Fruit fly (Drosophila melanogaster) whole organism, embryonic: ENCODE data around the gene CG11279.
A peak's percentile ranks its signal among the peaks of the same experiment; 100 is the strongest.

ENCODE experiments used
- Aef1 ChIP-seq: fragments of 200-800 bp; sonication (Bioruptor generic); IDR thresholded peaks from 3 replicates; pipeline ENCODE4 v1.3.6; 2022; ENCODE audit warnings: missing biosample characterization, missing genetic modification characterization
- B-H1 ChIP-seq: fragments of 200-800 bp; sonication (Bioruptor generic); IDR thresholded peaks from 3 replicates; pipeline ENCODE4 v1.3.6; 2022; ENCODE audit warnings: missing biosample characterization, missing genetic modification characterization
- CG1024 ChIP-seq: fragments of 200-800 bp; sonication (Bioruptor generic); IDR thresholded peaks from 2 replicates; pipeline ENCODE4 v1.3.6; 2022; ENCODE audit warnings: missing biosample characterization, missing genetic modification characterization
- CG10543 ChIP-seq: fragments of 200-800 bp; sonication (Bioruptor generic); optimal IDR thresholded peaks from 3 replicates; lab custom pipeline; 2017; ENCODE audit warnings: missing biosample characterization, mild to moderate bottlenecking, missing genetic modification characterization, moderate library complexity
- CG11085 ChIP-seq: fragments of 200-800 bp; sonication (Bioruptor generic); IDR thresholded peaks from 2 replicates; pipeline ENCODE4 v1.3.6; 2022; ENCODE audit warnings: missing biosample characterization, missing genetic modification characterization
- CG11456 ChIP-seq: fragments of 200-800 bp; sonication (Bioruptor generic); IDR thresholded peaks from 3 replicates; pipeline ENCODE4 v1.3.6; 2022; ENCODE audit warnings: missing biosample characterization, missing genetic modification characterization
- CG11695 ChIP-seq: fragments of 200-800 bp; sonication (Bioruptor generic); IDR thresholded peaks from 3 replicates; pipeline ENCODE4 v1.3.6; 2022; ENCODE audit warnings: missing biosample characterization, missing genetic modification characterization
- CG12744 ChIP-seq: fragments of 200-800 bp; sonication (Bioruptor generic); optimal IDR thresholded peaks from 2 replicates; lab custom pipeline; 2016; ENCODE audit warnings: missing biosample characterization, missing genetic modification characterization
- CG13894 ChIP-seq: fragments of 200-800 bp; sonication (Bioruptor generic); optimal IDR thresholded peaks from 3 replicates; lab custom pipeline; 2018; ENCODE audit warnings: missing biosample characterization, mild to moderate bottlenecking, missing genetic modification characterization, moderate library complexity
- CG17829 ChIP-seq: fragments of 200-800 bp; optimal IDR thresholded peaks from 2 replicates; lab custom pipeline; 2019; ENCODE audit warnings: missing biosample characterization, mild to moderate bottlenecking, missing genetic modification characterization, moderate library complexity
- CG17912 ChIP-seq: fragments of 200-800 bp; sonication (Bioruptor generic); optimal IDR thresholded peaks from 2 replicates; lab custom pipeline; 2018; ENCODE audit warnings: missing biosample characterization, mild to moderate bottlenecking, missing genetic modification characterization
- CG18011 ChIP-seq: fragments of 200-800 bp; sonication (Bioruptor generic); optimal IDR thresholded peaks from 2 replicates; lab custom pipeline; 2017; ENCODE audit warnings: missing biosample characterization, missing genetic modification characterization, mild to moderate bottlenecking, moderate library complexity, missing genotype
- CG2116 ChIP-seq: fragments of 200-800 bp; sonication (Bioruptor generic); optimal IDR thresholded peaks from 3 replicates; lab custom pipeline; 2018; ENCODE audit warnings: missing biosample characterization, mild to moderate bottlenecking, missing genetic modification characterization
- CG31224 ChIP-seq: fragments of 200-800 bp; sonication (Bioruptor generic); IDR thresholded peaks from 2 replicates; pipeline ENCODE4 v1.3.6; 2022; ENCODE audit warnings: missing biosample characterization, missing genetic modification characterization
- CG31388 ChIP-seq: fragments of 200-800 bp; sonication (Bioruptor generic); optimal IDR thresholded peaks from 2 replicates; lab custom pipeline; 2016; ENCODE audit warnings: missing biosample characterization, missing genetic modification characterization
- CG31441 ChIP-seq: fragments of 200-800 bp; sonication (Bioruptor generic); IDR thresholded peaks from 2 replicates; pipeline ENCODE4 v1.3.6; 2022; ENCODE audit warnings: missing biosample characterization, missing genetic modification characterization
- CG33557 ChIP-seq: fragments of 200-800 bp; sonication (Bioruptor generic); optimal IDR thresholded peaks from 2 replicates; lab custom pipeline; 2019; ENCODE audit warnings: missing biosample characterization, mild to moderate bottlenecking, missing genetic modification characterization, moderate library complexity
- CG3995 ChIP-seq: fragments of 200-800 bp; sonication (Bioruptor generic); optimal IDR thresholded peaks from 3 replicates; lab custom pipeline; 2016; ENCODE audit warnings: missing biosample characterization, missing genetic modification characterization
- CG6654 ChIP-seq: fragments of 200-800 bp; sonication (Bioruptor generic); optimal IDR thresholded peaks from 2 replicates; lab custom pipeline; 2017; ENCODE audit warnings: missing biosample characterization, mild to moderate bottlenecking, missing genetic modification characterization
- CG7928 ChIP-seq: fragments of 200-800 bp; sonication (Bioruptor generic); optimal IDR thresholded peaks from 2 replicates; lab custom pipeline; 2017; ENCODE audit warnings: missing biosample characterization, mild to moderate bottlenecking, missing genetic modification characterization
- CG7963 ChIP-seq: fragments of 200-800 bp; sonication (Bioruptor generic); IDR thresholded peaks from 3 replicates; pipeline ENCODE4 v1.3.6; 2022; ENCODE audit warnings: missing biosample characterization, missing genetic modification characterization; ENCODE audit not compliant: partially characterized antibody
- CG8924 ChIP-seq: fragments of 200-800 bp; optimal IDR thresholded peaks from 3 replicates; lab custom pipeline; 2019; ENCODE audit warnings: missing biosample characterization, mild to moderate bottlenecking, missing genetic modification characterization, moderate library complexity
- CG9817 ChIP-seq: fragments of 200-800 bp; sonication (Bioruptor generic); optimal IDR thresholded peaks from 2 replicates; lab custom pipeline; 2018; ENCODE audit warnings: missing biosample characterization, mild to moderate bottlenecking, missing genetic modification characterization, moderate library complexity
- Dad ChIP-seq: fragments of 200-800 bp; sonication (Bioruptor generic); optimal IDR thresholded peaks from 3 replicates; lab custom pipeline; 2016; ENCODE audit warnings: missing biosample characterization, missing genetic modification characterization
- H2.0 ChIP-seq: fragments of 200-800 bp; sonication (Bioruptor generic); IDR thresholded peaks from 2 replicates; pipeline ENCODE4 v1.3.6; 2022; ENCODE audit warnings: missing biosample characterization, missing genetic modification characterization
- HHEX ChIP-seq: fragments of 200-800 bp; sonication (Bioruptor generic); optimal IDR thresholded peaks from 3 replicates; lab custom pipeline; 2017; ENCODE audit warnings: missing biosample characterization, mild to moderate bottlenecking, missing genetic modification characterization, missing genetic modification reagents
- HLH4C ChIP-seq: fragments of 200-800 bp; sonication (Bioruptor generic); IDR thresholded peaks from 3 replicates; pipeline ENCODE4 v1.3.6; 2022; ENCODE audit warnings: missing biosample characterization, missing genetic modification characterization; ENCODE audit not compliant: partially characterized antibody
- Hr78 ChIP-seq, 2 experiments: fragments of 200-800 bp in 1 of 2; fragments of >200 bp in 1 of 2; sonication (Bioruptor generic) in 1 of 2; optimal IDR thresholded peaks; 2 replicates each; lab custom pipeline; 2017 to 2019; ENCODE audit warnings: missing biosample characterization in 2 of 2, missing genetic modification characterization in 2 of 2, mild to moderate bottlenecking in 1 of 2, moderate library complexity in 1 of 2
- Nf-YC ChIP-seq: fragments of 200-800 bp; optimal IDR thresholded peaks from 3 replicates; lab custom pipeline; 2019; ENCODE audit warnings: missing biosample characterization, mild to moderate bottlenecking, missing genetic modification characterization, moderate library complexity
- NfI ChIP-seq: fragments of 200-800 bp; sonication (Bioruptor generic); optimal IDR thresholded peaks from 3 replicates; lab custom pipeline; 2018; ENCODE audit warnings: missing biosample characterization, mild to moderate bottlenecking, missing genetic modification characterization, moderate library complexity
- Pdp1 ChIP-seq, 2 experiments: fragments of 200-800 bp; sonication (Bioruptor generic); optimal IDR thresholded peaks; 3 replicates each; lab custom pipeline; 2016; ENCODE audit warnings: missing biosample characterization in 2 of 2, missing genetic modification characterization in 2 of 2, mild to moderate bottlenecking in 1 of 2, moderate library complexity in 1 of 2
- Sox102F ChIP-seq: fragments of 200-800 bp; sonication (Bioruptor generic); optimal IDR thresholded peaks from 2 replicates; lab custom pipeline; 2018; ENCODE audit warnings: missing biosample characterization, mild to moderate bottlenecking, missing genetic modification characterization, moderate library complexity
- Stat92E ChIP-seq, 3 experiments: fragments of >200 bp in 2 of 3; fragments of 200-800 bp in 1 of 3; sonication (Bioruptor generic) in 1 of 3; optimal IDR thresholded peaks; 2 replicates each; lab custom pipeline; 2017 to 2019; ENCODE audit warnings: missing biosample characterization in 3 of 3, missing genetic modification characterization in 3 of 3, mild to moderate bottlenecking in 1 of 3, moderate library complexity in 1 of 3
- Usf ChIP-seq: fragments of 200-800 bp; sonication (Bioruptor generic); optimal IDR thresholded peaks from 2 replicates; lab custom pipeline; 2017; ENCODE audit warnings: missing genotype, missing biosample characterization, missing genetic modification characterization
- al ChIP-seq: fragments of 200-800 bp; sonication (Bioruptor generic); IDR thresholded peaks from 2 replicates; pipeline ENCODE4 v1.3.6; 2022; ENCODE audit warnings: missing biosample characterization, missing genetic modification characterization
- bab2 ChIP-seq: fragments of 200-800 bp; sonication (Bioruptor generic); optimal IDR thresholded peaks from 2 replicates; lab custom pipeline; 2016; ENCODE audit warnings: missing biosample characterization, missing genetic modification characterization
- bigmax ChIP-seq: fragments of 200-800 bp; sonication (Bioruptor generic); optimal IDR thresholded peaks from 2 replicates; lab custom pipeline; 2018; ENCODE audit warnings: missing biosample characterization, mild to moderate bottlenecking, missing genetic modification characterization
- ind ChIP-seq: fragments of 200-800 bp; sonication (Bioruptor generic); optimal IDR thresholded peaks from 3 replicates; lab custom pipeline; 2016; ENCODE audit warnings: missing biosample characterization, missing genetic modification characterization
- maf-S ChIP-seq: fragments of 200-800 bp; sonication (Bioruptor generic); optimal IDR thresholded peaks from 2 replicates; lab custom pipeline; 2016; ENCODE audit warnings: missing biosample characterization, missing genetic modification characterization
- mam ChIP-seq: fragments of 200-800 bp; sonication (Bioruptor generic); optimal IDR thresholded peaks from 3 replicates; lab custom pipeline; 2016; ENCODE audit warnings: missing biosample characterization, missing genetic modification characterization
- org-1 ChIP-seq: fragments of 200-800 bp; sonication (Bioruptor generic); optimal IDR thresholded peaks from 2 replicates; lab custom pipeline; 2017; ENCODE audit warnings: missing biosample characterization, missing genetic modification characterization
- prd ChIP-seq, 3 experiments: fragments of >200 bp in 2 of 3; fragments of 200-800 bp in 1 of 3; sonication (Bioruptor generic) in 1 of 3; optimal IDR thresholded peaks in 2 of 3; IDR thresholded peaks in 1 of 3; 2 replicates in 2 of 3; 3 replicates in 1 of 3; pipeline versions ENCODE4 v1.3.6 to Lab custom; 2017 to 2022; ENCODE audit warnings: missing biosample characterization in 1 of 3, missing genetic modification characterization in 1 of 3
- psq ChIP-seq: fragments of 200-800 bp; sonication (Bioruptor generic); optimal IDR thresholded peaks from 2 replicates; lab custom pipeline; 2017; ENCODE audit warnings: missing biosample characterization, missing genetic modification characterization
- so ChIP-seq: fragments of 200-800 bp; sonication (Bioruptor generic); IDR thresholded peaks from 3 replicates; pipeline ENCODE4 v1.3.6; 2022; ENCODE audit warnings: missing biosample characterization, missing genetic modification characterization
- sob ChIP-seq: fragments of 200-800 bp; sonication (Bioruptor generic); IDR thresholded peaks from 2 replicates; pipeline ENCODE4 v1.3.6; 2022; ENCODE audit warnings: missing biosample characterization, missing genetic modification characterization
- sqz ChIP-seq: fragments of 200-800 bp; sonication (Bioruptor generic); optimal IDR thresholded peaks from 3 replicates; lab custom pipeline; 2018; ENCODE audit warnings: missing biosample characterization, mild to moderate bottlenecking, missing genetic modification characterization
- stwl ChIP-seq: fragments of 200-800 bp; sonication (Bioruptor generic); optimal IDR thresholded peaks from 3 replicates; lab custom pipeline; 2018; ENCODE audit warnings: missing biosample characterization, mild to moderate bottlenecking, missing genetic modification characterization, moderate library complexity
- tio ChIP-seq: fragments of 200-800 bp; sonication (Bioruptor generic); optimal IDR thresholded peaks from 2 replicates; lab custom pipeline; 2017; ENCODE audit warnings: missing biosample characterization, missing genetic modification characterization, inconsistent platforms
- vvl ChIP-seq: fragments of 200-800 bp; sonication (Bioruptor generic); IDR thresholded peaks from 2 replicates; pipeline ENCODE4 v1.3.6; 2022; ENCODE audit warnings: missing biosample characterization, missing genetic modification characterization
- z ChIP-seq: fragments of 200-800 bp; sonication (Bioruptor generic); IDR thresholded peaks from 3 replicates; pipeline ENCODE4 v1.3.6; 2022; ENCODE audit warnings: missing biosample characterization, missing genetic modification characterization

CG11279 gene

dm6 chr3L:13030055-13030634 is 16.6 kb upstream of the CG11279 start (continued):
- TF ChIP-seq CG6654 (GFP tag; lab: Kevin White, UChicago) (no peak), CG31441 (GFP tag; lab: Robert Waterston, UW) (peak; percentile 48; the same call in 1 of the 2 replicates), CG12744 (GFP tag; lab: Kevin White, UChicago) (no peak), Hr78 (GFP tag; optimal IDR thresholded peaks at IDR 0.05; lab: Kevin White, UChicago) (no peak), al (GFP tag; lab: Robert Waterston, UW) (no peak), z (GFP tag; lab: Robert Waterston, UW) (no peak), Dad (GFP tag; lab: Kevin White, UChicago) (no peak), CG33557 (GFP tag; lab: Kevin White, UChicago) (no peak), Nf-YC (tag; lab: Kevin White, UChicago) (no peak), CG31224 (GFP tag; lab: Robert Waterston, UW) (peak; percentile 6; the same call in 1 of the 2 replicates), CG11695 (GFP tag; lab: Robert Waterston, UW) (no peak), NfI (GFP tag; lab: Kevin White, UChicago) (peak; percentile 7), CG7963 (GFP tag; lab: Robert Waterston, UW) (no peak), mam (GFP tag; lab: Kevin White, UChicago) (no peak), bab2 (GFP tag; lab: Kevin White, UChicago) (no peak), Aef1 (GFP tag; lab: Robert Waterston, UW) (no peak), CG7928 (no peak), Usf (no peak), so (GFP tag; lab: Robert Waterston, UW) (0 out of 3 replicates have a peak, but pooled peaks have one; percentile 17), HLH4C (GFP tag; lab: Robert Waterston, UW) (no peak), vvl (GFP tag; lab: Robert Waterston, UW) (no peak), org-1 (GFP tag; lab: Kevin White, UChicago) (no peak), CG11456 (no peak), CG18011 (GFP tag; lab: Kevin White, UChicago) (no peak), bigmax (GFP tag; lab: Kevin White, UChicago) (no peak), Sox102F (GFP tag; lab: Kevin White, UChicago) (peak; percentile 56), prd (optimal IDR thresholded peaks at IDR 0.05; lab: Kevin White, UChicago) (no peak), prd (GFP tag; IDR thresholded peaks at IDR 0.05; lab: Robert Waterston, UW) (peak; percentile 39; the same call in 1 of the 3 replicates), maf-S (no peak), CG3995 (no peak), CG17829 (tag; lab: Kevin White, UChicago) (peak; percentile 19), sob (GFP tag; lab: Robert Waterston, UW) (peak; percentile 18; the same call in 1 of the 2 replicates), Pdp1 (GFP tag; optimal IDR thresholded peaks at IDR 0.05; lab: Kevin White, UChicago) (peak in 1 of 2 experiments; percentile 16), tio (GFP tag; lab: Kevin White, UChicago) (no peak), CG11085 (GFP tag; lab: Robert Waterston, UW) (no peak), CG31388 (GFP tag; lab: Kevin White, UChicago) (no peak), psq (GFP tag; lab: Kevin White, UChicago) (no peak), CG17912 (GFP tag; lab: Kevin White, UChicago) (no peak)
- TF ChIP-seq, all 482 proteins: peak for 67

- TF ChIP-seq stwl (tag; lab: Kevin White, UChicago) (peak; percentile 84), HHEX (GFP tag; lab: Kevin White, UChicago) (no peak), CG9817 (tag; lab: Kevin White, UChicago) (no peak), ind (GFP tag; lab: Kevin White, UChicago) (no peak), CG10543 (GFP tag; lab: Kevin White, UChicago) (no peak), CG1024 (GFP tag; lab: Robert Waterston, UW) (no peak), B-H1 (GFP tag; lab: Robert Waterston, UW) (no peak), sqz (GFP tag; lab: Kevin White, UChicago) (peak; percentile 16), H2.0 (GFP tag; lab: Robert Waterston, UW) (no peak), CG2116 (peak; percentile 79), CG13894 (tag; lab: Kevin White, UChicago) (no peak), CG8924 (no peak), Stat92E (GFP tag; optimal IDR thresholded peaks at IDR 0.05; lab: Kevin White, UChicago) (no peak)
These were observed 15.5 kb upstream of the CG11279 start for dm6 chr3L:13031326-13031725.
